Fruit fly (Drosophila melanogaster) whole organism, larva: ENCODE results near the gene Ada2b.
A peak's percentile ranks its signal among the peaks of the same experiment; 100 is the strongest.

Experiments
- noc ChIP-seq: fragments of 200-800 bp; sonication (Bioruptor generic); optimal IDR thresholded peaks from 3 replicates; lab custom pipeline; 2019; ENCODE audit warnings: missing biosample characterization, mild to moderate bottlenecking, missing genetic modification characterization, moderate library complexity

The Ada2b gene

DNA sequence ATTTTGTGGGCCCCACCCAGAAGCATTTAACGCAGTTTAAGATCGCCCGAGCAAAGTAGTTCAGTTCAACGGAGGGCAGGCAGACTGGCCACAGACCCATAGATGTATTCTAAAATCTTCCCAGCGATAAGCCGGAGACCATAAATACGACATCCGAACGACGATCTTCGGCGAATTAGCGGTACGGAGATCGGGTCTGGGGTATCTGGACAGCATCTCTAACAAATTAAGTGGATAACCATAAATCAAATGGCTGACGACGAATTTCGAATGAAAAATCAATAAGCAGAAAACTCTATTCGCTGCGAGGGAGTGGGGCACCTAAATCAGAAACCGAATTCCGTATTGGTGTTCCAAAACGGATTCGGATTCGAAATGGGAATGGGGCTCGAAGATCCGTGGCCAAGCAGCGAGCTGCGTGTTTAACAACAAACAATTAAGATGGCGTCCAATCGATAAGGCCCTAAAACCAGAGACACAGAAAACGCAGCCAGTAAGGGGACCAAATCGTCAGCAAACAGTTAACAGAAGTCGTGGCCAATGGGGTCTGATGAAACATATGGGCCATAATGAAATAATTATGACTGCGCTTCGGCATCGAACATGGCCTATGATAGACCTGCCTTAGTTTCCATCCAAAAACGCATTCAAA, 29.4 kb downstream of the Ada2b start:
- no peak for TF ChIP-seq noc (tag; lab: Kevin White, UChicago)

dm6 chr3R:8208378-8209021, 31.8 kb downstream of the Ada2b start:
- peak; percentile 42 for TF ChIP-seq noc (tag; lab: Kevin White, UChicago)

DNA sequence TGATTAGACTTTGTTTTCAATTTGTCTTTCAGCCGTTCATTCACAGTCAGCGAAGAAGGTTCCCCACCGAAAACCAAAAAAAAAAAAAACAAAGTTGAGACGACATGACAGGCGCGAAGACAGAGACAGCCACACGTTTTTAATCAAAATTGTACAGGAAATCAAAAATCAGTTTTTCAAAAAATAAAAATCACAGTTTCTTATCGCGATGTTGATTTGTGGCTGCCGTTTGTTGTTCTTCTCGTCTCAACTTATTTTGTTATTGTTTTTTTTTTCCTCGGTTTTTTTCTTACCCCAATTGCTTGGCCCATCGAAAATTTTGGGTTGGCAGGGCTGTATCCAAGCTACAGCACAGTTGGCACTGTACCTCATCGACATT, 33.0 kb downstream of the Ada2b start:
- TF ChIP-seq noc (tag; lab: Kevin White, UChicago) = no peak

dm6 chr3R:8206628-8207275, 33.6 kb downstream of the Ada2b start:
- TF ChIP-seq noc (tag; lab: Kevin White, UChicago) = peak; percentile 85

dm6 chr3R:8206019-8206418, 34.3 kb downstream of the Ada2b start:
- no peak for TF ChIP-seq noc (tag; lab: Kevin White, UChicago)

DNA sequence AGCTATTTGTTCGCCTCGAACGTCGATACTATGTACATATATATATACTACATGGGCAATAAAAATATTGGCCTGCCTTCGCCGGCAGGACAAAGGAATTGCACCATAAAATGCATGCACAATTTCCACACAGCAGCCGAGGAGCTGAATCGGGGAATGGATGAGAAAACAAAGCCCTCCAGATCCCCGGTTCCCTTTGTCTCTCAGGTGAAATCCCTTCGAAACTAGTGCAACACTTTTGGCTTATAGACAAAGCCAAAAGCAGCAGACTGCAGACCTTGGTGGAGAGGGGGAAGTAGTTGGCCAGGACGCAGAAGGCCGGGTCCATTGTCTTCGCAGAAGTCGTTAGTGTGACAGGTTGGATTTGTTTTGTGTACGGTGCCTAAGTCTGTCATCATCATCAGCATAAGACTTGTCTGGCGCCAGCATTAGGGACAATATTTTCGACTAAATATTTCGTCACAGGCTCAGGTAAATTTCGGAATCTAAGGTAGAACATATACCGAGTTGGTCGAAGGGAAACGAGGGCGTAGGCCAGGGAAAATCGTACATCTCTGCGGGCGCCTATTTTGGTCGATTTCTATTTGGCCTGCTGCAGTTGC, 34.9 kb downstream of the Ada2b start:
- TF ChIP-seq noc (tag; lab: Kevin White, UChicago) = no peak

- no peak for TF ChIP-seq noc (tag; lab: Kevin White, UChicago)
These were observed 35.6 kb downstream of the Ada2b start, which contains the start of gene CheA84a for dm6 chr3R:8204730-8205129. CheA84a (minus strand) TSS chr3R:8204830.

- TF ChIP-seq noc (tag; lab: Kevin White, UChicago) = no peak
These were observed 36.9 kb downstream of the Ada2b start for dm6 chr3R:8203367-8203766.

dm6 chr3R:8198320-8198719, 42.0 kb downstream of the Ada2b start:
- no peak for TF ChIP-seq noc (tag; lab: Kevin White, UChicago)

DNA sequence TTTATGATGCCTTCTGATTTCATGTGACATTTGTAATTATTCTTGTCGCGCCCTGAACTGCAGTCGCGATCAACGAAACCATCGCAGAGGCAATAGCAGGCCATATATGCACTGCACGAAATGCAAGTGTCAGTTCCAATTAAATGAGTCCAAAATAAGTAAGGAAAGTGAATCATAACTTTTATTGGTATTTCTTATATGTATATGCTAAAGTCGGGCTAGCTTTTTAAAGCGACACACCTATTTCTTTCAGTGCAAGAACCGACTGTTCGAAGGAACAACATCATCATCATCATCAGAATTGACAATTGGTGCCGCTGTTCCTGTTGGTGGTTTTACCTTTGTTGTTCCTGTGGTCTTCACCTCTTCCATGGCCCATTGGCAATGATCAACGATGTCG, 43.2 kb downstream of the Ada2b start:
- TF ChIP-seq noc (tag; lab: Kevin White, UChicago) = no peak

dm6 chr3R:8195049-8195448, 45.3 kb downstream of the Ada2b start:
- no peak for TF ChIP-seq noc (tag; lab: Kevin White, UChicago)

dm6 chr3R:8193120-8193519, 47.2 kb downstream of the Ada2b start:
- TF ChIP-seq noc (tag; lab: Kevin White, UChicago) = no peak

dm6 chr3R:8192261-8192917, 47.9 kb downstream of the Ada2b start:
- no peak for TF ChIP-seq noc (tag; lab: Kevin White, UChicago)

DNA sequence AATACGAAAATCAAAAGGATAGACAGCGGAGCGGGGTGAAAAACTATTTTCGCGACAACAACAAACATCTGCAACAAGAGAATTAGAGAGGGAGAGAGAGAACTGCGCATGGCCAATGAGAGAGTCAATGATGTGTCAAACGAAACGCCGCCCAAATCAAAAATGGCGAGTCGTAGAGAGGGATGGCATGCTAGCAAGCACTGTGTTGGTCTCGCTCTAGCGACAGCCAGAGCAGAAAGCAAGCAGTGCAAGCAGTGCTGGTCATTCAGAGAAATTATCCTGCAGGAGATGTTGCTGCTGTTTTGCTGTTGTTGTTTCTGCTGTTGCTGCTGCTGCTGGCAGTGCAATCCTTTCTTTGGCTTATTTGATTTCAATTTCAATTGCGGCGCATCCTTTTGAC, 49.4 kb downstream of the Ada2b start:
- TF ChIP-seq noc (tag; lab: Kevin White, UChicago) = no peak

- TF ChIP-seq noc (tag; lab: Kevin White, UChicago) = peak; percentile 7
These were observed 50.8 kb downstream of the Ada2b start for dm6 chr3R:8189473-8189872.
